Fruit fly (Drosophila melanogaster) whole organism, embryonic: ENCODE measurements around the gene Arp3.

ENCODE experiments used
- Bgb ChIP-seq: fragments of 200-800 bp; sonication (Bioruptor generic); IDR thresholded peaks from 2 replicates; pipeline ENCODE4 v1.3.6; 2022; ENCODE audit warnings: missing biosample characterization, missing genetic modification characterization; ENCODE audit not compliant: partially characterized antibody
- CG12071 ChIP-seq: fragments of 200-800 bp; sonication (Bioruptor generic); optimal IDR thresholded peaks from 3 replicates; lab custom pipeline; 2018; ENCODE audit warnings: missing biosample characterization, mild to moderate bottlenecking, missing genetic modification characterization
- CG12219 ChIP-seq: fragments of 200-800 bp; sonication (Bioruptor generic); optimal IDR thresholded peaks from 3 replicates; lab custom pipeline; 2018; ENCODE audit warnings: missing biosample characterization, mild to moderate bottlenecking, missing genetic modification characterization
- CG12236 ChIP-seq: fragments of 200-800 bp; sonication (Bioruptor generic); optimal IDR thresholded peaks from 2 replicates; lab custom pipeline; 2016; ENCODE audit warnings: missing biosample characterization, missing genetic modification characterization
- CG12744 ChIP-seq: fragments of 200-800 bp; sonication (Bioruptor generic); optimal IDR thresholded peaks from 2 replicates; lab custom pipeline; 2016; ENCODE audit warnings: missing biosample characterization, missing genetic modification characterization
- CG15073 ChIP-seq: fragments of 200-800 bp; sonication (Bioruptor generic); optimal IDR thresholded peaks from 2 replicates; lab custom pipeline; 2016; ENCODE audit warnings: missing biosample characterization, missing genetic modification characterization
- CG17186 ChIP-seq: fragments of 200-800 bp; sonication (Bioruptor generic); optimal IDR thresholded peaks from 3 replicates; lab custom pipeline; 2017; ENCODE audit warnings: missing biosample characterization, missing genetic modification reagents, missing genetic modification characterization
- CG17385 ChIP-seq: fragments of 200-800 bp; sonication (Bioruptor generic); optimal IDR thresholded peaks from 3 replicates; lab custom pipeline; 2018; ENCODE audit warnings: missing biosample characterization, mild to moderate bottlenecking, missing genetic modification characterization
- CG30020 ChIP-seq: fragments of 200-800 bp; optimal IDR thresholded peaks from 2 replicates; lab custom pipeline; 2019; ENCODE audit warnings: missing biosample characterization, mild to moderate bottlenecking, missing genetic modification characterization, moderate library complexity
- CG4360 ChIP-seq: fragments of 200-800 bp; sonication (Bioruptor generic); IDR thresholded peaks from 2 replicates; pipeline ENCODE4 v1.3.6; 2022; ENCODE audit warnings: missing biosample characterization, missing genetic modification characterization
- CG43689 ChIP-seq: fragments of 200-800 bp; sonication (Bioruptor generic); IDR thresholded peaks from 2 replicates; pipeline ENCODE4 v1.3.6; 2022; ENCODE audit warnings: missing biosample characterization, missing genetic modification characterization
- CG7271 ChIP-seq: fragments of 200-800 bp; sonication (Bioruptor generic); optimal IDR thresholded peaks from 2 replicates; lab custom pipeline; 2018; ENCODE audit warnings: missing biosample characterization, mild to moderate bottlenecking, missing genetic modification characterization, moderate library complexity
- CG8478 ChIP-seq: fragments of >200 bp; optimal IDR thresholded peaks from 2 replicates; lab custom pipeline; 2018
- CG9437 ChIP-seq: fragments of 200-800 bp; sonication (Bioruptor generic); optimal IDR thresholded peaks from 2 replicates; lab custom pipeline; 2018; ENCODE audit warnings: missing biosample characterization, mild to moderate bottlenecking, missing genetic modification characterization
- CG9876 ChIP-seq: fragments of 200-800 bp; sonication (Bioruptor generic); optimal IDR thresholded peaks from 2 replicates; lab custom pipeline; 2016; ENCODE audit warnings: missing biosample characterization, missing genetic modification characterization
- Chrac-16 ChIP-seq: fragments of 200-800 bp; sonication (Bioruptor generic); optimal IDR thresholded peaks from 3 replicates; lab custom pipeline; 2016; ENCODE audit warnings: missing biosample characterization, missing genetic modification characterization
- CrebB ChIP-seq: fragments of 200-800 bp; sonication (Bioruptor generic); optimal IDR thresholded peaks from 3 replicates; lab custom pipeline; 2018; ENCODE audit warnings: missing biosample characterization, mild to moderate bottlenecking, missing genetic modification characterization
- Dbx ChIP-seq: fragments of 200-800 bp; sonication (Bioruptor generic); IDR thresholded peaks from 3 replicates; pipeline ENCODE4 v1.3.6; 2022; ENCODE audit warnings: missing biosample characterization, missing genetic modification characterization
- Dref ChIP-seq: fragments of 200-800 bp; sonication (Bioruptor generic); IDR thresholded peaks from 2 replicates; pipeline ENCODE4 v1.3.6; 2022; ENCODE audit warnings: missing biosample characterization, missing genetic modification characterization
- HLH3B ChIP-seq: fragments of 200-800 bp; sonication (Bioruptor generic); IDR thresholded peaks from 2 replicates; pipeline ENCODE4 v1.3.6; 2022; ENCODE audit warnings: missing biosample characterization, missing genetic modification characterization
- Hmx ChIP-seq: fragments of 200-800 bp; sonication (Bioruptor generic); optimal IDR thresholded peaks from 2 replicates; lab custom pipeline; 2016; ENCODE audit warnings: missing biosample characterization, missing genetic modification characterization
- Lim3 ChIP-seq: fragments of 200-800 bp; sonication (Bioruptor generic); IDR thresholded peaks from 2 replicates; pipeline ENCODE4 v1.3.6; 2022; ENCODE audit warnings: missing biosample characterization, missing genetic modification characterization
- MBD-R2 ChIP-seq: fragments of 200-800 bp; sonication (Bioruptor generic); IDR thresholded peaks from 2 replicates; pipeline ENCODE4 v1.3.6; 2022; ENCODE audit warnings: missing biosample characterization, missing genetic modification characterization
- Mad ChIP-seq: fragments of 200-800 bp; sonication (Bioruptor generic); optimal IDR thresholded peaks from 2 replicates; lab custom pipeline; 2016; ENCODE audit warnings: missing biosample characterization, missing genetic modification characterization
- Max ChIP-seq: fragments of 200-800 bp; sonication (Bioruptor generic); optimal IDR thresholded peaks from 2 replicates; lab custom pipeline; 2016; ENCODE audit warnings: missing biosample characterization, mild to moderate bottlenecking, missing genetic modification characterization
- Poxn ChIP-seq: fragments of 200-800 bp; sonication (Bioruptor generic); IDR thresholded peaks from 2 replicates; pipeline ENCODE4 v1.3.6; 2022; ENCODE audit warnings: missing biosample characterization, missing genetic modification characterization
- Sox102F ChIP-seq: fragments of 200-800 bp; sonication (Bioruptor generic); optimal IDR thresholded peaks from 2 replicates; lab custom pipeline; 2018; ENCODE audit warnings: missing biosample characterization, mild to moderate bottlenecking, missing genetic modification characterization, moderate library complexity
- Taf1 ChIP-seq: fragments of 200-800 bp; sonication (Bioruptor generic); IDR thresholded peaks from 2 replicates; pipeline ENCODE4 v1.3.6; 2022; ENCODE audit warnings: missing biosample characterization, missing genetic modification characterization
- Trl ChIP-seq, 3 experiments: fragments of >200 bp in 2 of 3; fragments of 200-800 bp in 1 of 3; sonication (Bioruptor generic) in 1 of 3; optimal IDR thresholded peaks; 2 replicates in 1 of 3; 3 replicates in 2 of 3; lab custom pipeline; 2016 to 2017; ENCODE audit warnings: missing biosample characterization in 1 of 3, missing genetic modification characterization in 1 of 3
- al ChIP-seq: fragments of 200-800 bp; sonication (Bioruptor generic); IDR thresholded peaks from 2 replicates; pipeline ENCODE4 v1.3.6; 2022; ENCODE audit warnings: missing biosample characterization, missing genetic modification characterization
- az2 ChIP-seq: fragments of 200-800 bp; sonication (Bioruptor generic); optimal IDR thresholded peaks from 3 replicates; lab custom pipeline; 2016; ENCODE audit warnings: missing biosample characterization, missing genetic modification characterization
- cg ChIP-seq: fragments of 200-800 bp; sonication (Bioruptor generic); optimal IDR thresholded peaks from 3 replicates; lab custom pipeline; 2019; ENCODE audit warnings: missing biosample characterization, mild to moderate bottlenecking, missing genetic modification characterization, moderate library complexity
- cwo ChIP-seq: fragments of 200-800 bp; sonication (Bioruptor generic); optimal IDR thresholded peaks from 3 replicates; lab custom pipeline; 2017; ENCODE audit warnings: missing biosample characterization, missing genetic modification characterization, mild to moderate bottlenecking, moderate library complexity, missing genetic modification reagents
- dmrt11E ChIP-seq: fragments of 200-800 bp; sonication (Bioruptor generic); optimal IDR thresholded peaks from 3 replicates; lab custom pipeline; 2018; ENCODE audit warnings: missing biosample characterization, mild to moderate bottlenecking, missing genetic modification characterization, moderate library complexity
- en ChIP-seq: fragments of 200-800 bp; sonication (Bioruptor generic); optimal IDR thresholded peaks from 2 replicates; lab custom pipeline; 2016; ENCODE audit warnings: missing biosample characterization, missing genetic modification characterization
- grn ChIP-seq: fragments of 200-800 bp; sonication (Bioruptor generic); optimal IDR thresholded peaks from 3 replicates; lab custom pipeline; 2017; ENCODE audit warnings: missing biosample characterization, missing genetic modification characterization
- hbn ChIP-seq: fragments of 200-800 bp; sonication (Bioruptor generic); IDR thresholded peaks from 2 replicates; pipeline ENCODE4 v1.3.6; 2022; ENCODE audit warnings: missing biosample characterization, missing genetic modification characterization; ENCODE audit not compliant: partially characterized antibody
- lov ChIP-seq, 2 experiments: fragments of 200-800 bp in 1 of 2; fragments of >200 bp in 1 of 2; sonication (Bioruptor generic) in 1 of 2; IDR thresholded peaks in 1 of 2; optimal IDR thresholded peaks in 1 of 2; 2 replicates in 1 of 2; 3 replicates in 1 of 2; pipeline versions ENCODE4 v1.3.6 to Lab custom; 2017 to 2022; ENCODE audit warnings: missing biosample characterization in 1 of 2, missing genetic modification characterization in 1 of 2
- maf-S ChIP-seq: fragments of 200-800 bp; sonication (Bioruptor generic); optimal IDR thresholded peaks from 2 replicates; lab custom pipeline; 2016; ENCODE audit warnings: missing biosample characterization, missing genetic modification characterization
- nau ChIP-seq: fragments of 200-800 bp; sonication (Bioruptor generic); optimal IDR thresholded peaks from 3 replicates; lab custom pipeline; 2017; ENCODE audit warnings: missing biosample characterization, mild to moderate bottlenecking, missing genetic modification characterization, missing genetic modification reagents
- nerfin-1 ChIP-seq: fragments of 200-800 bp; sonication (Bioruptor generic); optimal IDR thresholded peaks from 3 replicates; lab custom pipeline; 2019; ENCODE audit warnings: missing biosample characterization, mild to moderate bottlenecking, missing genetic modification characterization, moderate library complexity
- nom ChIP-seq: fragments of 200-800 bp; sonication (Bioruptor generic); optimal IDR thresholded peaks from 2 replicates; lab custom pipeline; 2017; ENCODE audit warnings: missing biosample characterization, missing genetic modification characterization, mild to moderate bottlenecking, moderate library complexity, missing genetic modification reagents
- otp ChIP-seq: fragments of 200-800 bp; sonication (Bioruptor generic); IDR thresholded peaks from 3 replicates; pipeline ENCODE4, ENCODE4 v1.3.6; 2022; ENCODE audit warnings: missing biosample characterization, missing genetic modification characterization
- peb ChIP-seq: fragments of 200-800 bp; sonication (Bioruptor generic); IDR thresholded peaks from 2 replicates; pipeline ENCODE4 v1.3.6; 2022; ENCODE audit warnings: missing biosample characterization, missing genetic modification characterization
- psq ChIP-seq: fragments of 200-800 bp; sonication (Bioruptor generic); optimal IDR thresholded peaks from 2 replicates; lab custom pipeline; 2017; ENCODE audit warnings: missing biosample characterization, missing genetic modification characterization
- sd ChIP-seq: fragments of 200-800 bp; sonication (Bioruptor generic); optimal IDR thresholded peaks from 3 replicates; lab custom pipeline; 2018; ENCODE audit warnings: missing biosample characterization, mild to moderate bottlenecking, missing genetic modification characterization, moderate library complexity
- seq ChIP-seq: fragments of 200-800 bp; sonication (Bioruptor generic); IDR thresholded peaks from 2 replicates; pipeline ENCODE4 v1.3.6; 2022; ENCODE audit warnings: missing biosample characterization, missing genetic modification characterization
- sim ChIP-seq: fragments of 200-800 bp; sonication (Bioruptor generic); IDR thresholded peaks from 2 replicates; pipeline ENCODE4 v1.3.6; 2022; ENCODE audit warnings: missing biosample characterization, missing genetic modification characterization
- sr ChIP-seq: fragments of 200-800 bp; sonication (Bioruptor generic); IDR thresholded peaks from 3 replicates; pipeline ENCODE4 v1.3.6; 2022; ENCODE audit warnings: missing biosample characterization, missing genetic modification characterization
- unc-4 ChIP-seq: fragments of 200-800 bp; sonication (Bioruptor generic); IDR thresholded peaks from 2 replicates; pipeline ENCODE4 v1.3.6; 2022; ENCODE audit warnings: missing biosample characterization, missing genetic modification characterization; ENCODE audit not compliant: partially characterized antibody
- vvl ChIP-seq: fragments of 200-800 bp; sonication (Bioruptor generic); IDR thresholded peaks from 2 replicates; pipeline ENCODE4 v1.3.6; 2022; ENCODE audit warnings: missing biosample characterization, missing genetic modification characterization

The Arp3 gene

DNA sequence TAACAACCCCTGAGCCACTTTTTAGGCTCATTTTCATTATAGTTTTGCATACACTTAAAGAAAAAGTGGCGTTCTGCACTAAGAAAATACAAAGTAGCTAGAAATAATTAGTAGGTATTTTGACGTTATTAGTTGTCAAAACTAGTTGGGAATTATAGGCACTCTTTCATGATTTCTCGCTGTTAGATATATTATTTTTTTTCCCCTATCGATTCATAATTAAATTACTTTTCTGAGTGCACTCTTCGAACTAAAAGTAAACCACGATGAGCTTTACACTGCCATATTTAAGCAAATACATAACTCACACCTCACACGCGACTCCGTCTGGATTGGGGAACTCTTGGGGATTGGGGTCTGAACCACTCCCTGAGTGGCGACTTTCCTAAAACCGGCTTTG is 43.0 kb downstream of the Arp3 start (continued):
- TF ChIP-seq cwo (peak; percentile 65), Trl (optimal IDR thresholded peaks at IDR 0.05; lab: Kevin White, UChicago) (peak in 1 of 2 experiments; percentile 18), Trl (GFP tag; optimal IDR thresholded peaks at IDR 0.05; lab: Kevin White, UChicago) (peak; percentile 27), seq (GFP tag; lab: Robert Waterston, UW) (peak; percentile 36; the same call in 1 of the 2 replicates), CG4360 (GFP tag; lab: Robert Waterston, UW) (peak; percentile 55; the same call in 1 of the 2 replicates), sim (GFP tag; lab: Robert Waterston, UW) (no peak), MBD-R2 (peak; percentile 32; the same call in 1 of the 2 replicates), CG12071 (GFP tag; lab: Kevin White, UChicago) (peak; percentile 49), CG8478 (lab: Kevin White, UChicago) (no peak), CG30020 (tag; lab: Kevin White, UChicago) (no peak), CG9876 (no peak), sd (tag; lab: Kevin White, UChicago) (no peak), az2 (GFP tag; lab: Kevin White, UChicago) (peak; percentile 17), psq (GFP tag; lab: Kevin White, UChicago) (no peak), CG17385 (peak; percentile 4), Chrac-16 (GFP tag; lab: Kevin White, UChicago) (no peak), en (GFP tag; lab: Kevin White, UChicago) (no peak), CG43689 (no peak), HLH3B (GFP tag; lab: Robert Waterston, UW) (peak; percentile 79; the same call in 1 of the 2 replicates), al (peak; percentile 59; the same call in 1 of the 2 replicates), dmrt11E (no peak), Hmx (GFP tag; lab: Kevin White, UChicago) (peak; percentile 55), Dbx (GFP tag; lab: Robert Waterston, UW) (peak; percentile 70; the same call in 2 of the 3 replicates), CG17186 (GFP tag; lab: Kevin White, UChicago) (peak; percentile 23), CG7271 (tag; lab: Kevin White, UChicago) (no peak), Taf1 (GFP tag; lab: Robert Waterston, UW) (peak; percentile 38; the same call in 1 of the 2 replicates), Max (GFP tag; lab: Kevin White, UChicago) (peak; percentile 43), CG12236 (no peak), nau (GFP tag; lab: Kevin White, UChicago) (peak; percentile 64), peb (no peak), otp (GFP tag; lab: Robert Waterston, UW) (0 out of 3 replicates have a peak, but pooled peaks have one; percentile 25), nerfin-1 (tag; lab: Kevin White, UChicago) (peak; percentile 52), Bgb (GFP tag; lab: Robert Waterston, UW) (no peak), CrebB (tag; lab: Kevin White, UChicago) (no peak), maf-S (no peak), sr (GFP tag; lab: Robert Waterston, UW) (no peak), CG9437 (GFP tag; lab: Kevin White, UChicago) (no peak), CG12219 (GFP tag; lab: Kevin White, UChicago) (no peak), CG15073 (no peak), CG12744 (GFP tag; lab: Kevin White, UChicago) (no peak), Poxn (no peak), unc-4 (GFP tag; lab: Robert Waterston, UW) (no peak), nom (GFP tag; lab: Kevin White, UChicago) (no peak), vvl (GFP tag; lab: Robert Waterston, UW) (peak; percentile 81), hbn (GFP tag; lab: Robert Waterston, UW) (no peak), Lim3 (GFP tag; lab: Robert Waterston, UW) (no peak), Dref (GFP tag; lab: Robert Waterston, UW) (no peak), cg (GFP tag; lab: Kevin White, UChicago) (no peak), lov (optimal IDR thresholded peaks at IDR 0.05; lab: Kevin White, UChicago) (no peak), lov (GFP tag; IDR thresholded peaks at IDR 0.05; lab: Robert Waterston, UW) (no peak), Sox102F (peak; percentile 50), grn (no peak), Mad (GFP tag; lab: Kevin White, UChicago) (no peak)
